Worm (Caenorhabditis elegans) whole organism, L4 larva: ENCODE results near the gene F35F11.2.

Source experiments
- F37D6.2 ChIP-seq: sonication (generic microtip); optimal IDR thresholded peaks from 2 replicates; lab custom pipeline; 2016; ENCODE audit warnings: mild to moderate bottlenecking, missing genetic modification characterization, missing compliant biosample characterization
- F44E2.7 ChIP-seq: fragments of 200-800 bp; sonication (Bioruptor generic); IDR thresholded peaks from 2 replicates; pipeline ENCODE4 v2.1.2; 2022; ENCODE audit warnings: missing genetic modification characterization, missing compliant biosample characterization
- F49E8.2 ChIP-seq: sonication (generic microtip); optimal IDR thresholded peaks from 2 replicates; lab custom pipeline; 2016; ENCODE audit warnings: missing compliant biosample characterization, mild to moderate bottlenecking, missing genetic modification characterization, borderline replicate concordance
- R02D3.7 ChIP-seq: fragments of 150-350 bp; sonication (generic microtip); optimal IDR thresholded peaks from 3 replicates; lab custom pipeline; 2014; ENCODE audit warnings: missing biosample characterization, missing genetic modification characterization
- Y105C5A.15 ChIP-seq: fragments of 200-800 bp; sonication (Bioruptor generic); IDR thresholded peaks from 2 replicates; pipeline ENCODE4 v1.3.6; 2022; ENCODE audit warnings: missing genetic modification characterization, missing compliant biosample characterization
- Y5F2A.4 ChIP-seq: fragments of 200-800 bp; sonication (Bioruptor generic); optimal IDR thresholded peaks from 2 replicates; lab custom pipeline; 2018; ENCODE audit warnings: mild to moderate bottlenecking, missing genetic modification characterization, missing compliant biosample characterization
- aha-1 ChIP-seq: fragments of 150-350 bp; peaks from one replicate; lab custom pipeline; 2014; ENCODE audit warnings: missing biosample characterization, missing genetic modification characterization
- aly-2 ChIP-seq: sonication (generic microtip); optimal IDR thresholded peaks from 2 replicates; lab custom pipeline; 2018; ENCODE audit warnings: missing biosample characterization, missing genetic modification characterization
- arid-1 ChIP-seq: fragments of 200-800 bp; sonication (Bioruptor generic); conservative IDR thresholded peaks from 2 replicates; pipeline ENCODE4 v1.3.6; 2022; ENCODE audit warnings: missing genetic modification reagents, missing genetic modification characterization, missing compliant biosample characterization
- attf-4 ChIP-seq: sonication (generic microtip); optimal IDR thresholded peaks from 3 replicates; lab custom pipeline; 2017; ENCODE audit warnings: missing biosample characterization, missing genetic modification characterization
- ceh-62 ChIP-seq: sonication (generic microtip); optimal IDR thresholded peaks from 2 replicates; lab custom pipeline; 2017; ENCODE audit warnings: missing biosample characterization, missing genetic modification characterization
- ctbp-1 ChIP-seq: fragments of 200-800 bp; sonication (Bioruptor generic); IDR thresholded peaks from 2 replicates; pipeline ENCODE4 v1.3.6; 2022; ENCODE audit warnings: missing genetic modification reagents, missing genetic modification characterization, missing compliant biosample characterization
- daf-16 ChIP-seq, 3 experiments: sonication (generic microtip); optimal IDR thresholded peaks; 2 replicates each; lab custom pipeline; 2016 to 2017; ENCODE audit warnings: missing genetic modification characterization in 3 of 3, missing genetic modification reagents in 3 of 3, mild to moderate bottlenecking in 2 of 3, missing compliant biosample characterization in 2 of 3, missing biosample characterization in 1 of 3, moderate library complexity in 1 of 3
- daf-19 ChIP-seq: fragments of 200-800 bp; sonication (Bioruptor generic); conservative IDR thresholded peaks from 2 replicates; pipeline ENCODE4 v1.3.6; 2022; ENCODE audit warnings: missing genetic modification characterization, missing compliant biosample characterization
- daf-8 ChIP-seq: fragments of 200-800 bp; sonication (Bioruptor generic); IDR thresholded peaks from 2 replicates; pipeline ENCODE4 v1.3.6; 2022; ENCODE audit warnings: missing genetic modification characterization, missing compliant biosample characterization
- dmd-6 ChIP-seq: fragments of 200-800 bp; sonication (Bioruptor generic); IDR thresholded peaks from 2 replicates; pipeline ENCODE4 v1.3.6; 2022; ENCODE audit warnings: missing genetic modification reagents, missing genetic modification characterization, missing compliant biosample characterization
- dmd-8 ChIP-seq: fragments of 200-800 bp; sonication (Bioruptor generic); IDR thresholded peaks from 2 replicates; pipeline ENCODE4 v1.3.6; 2022; ENCODE audit warnings: missing genetic modification characterization, missing compliant biosample characterization
- dmd-9 ChIP-seq: fragments of 200-800 bp; sonication (Bioruptor generic); IDR thresholded peaks from 2 replicates; pipeline ENCODE4 v1.3.6; 2022; ENCODE audit warnings: missing genetic modification reagents, missing genetic modification characterization, missing compliant biosample characterization
- dve-1 ChIP-seq: sonication (generic microtip); optimal IDR thresholded peaks from 2 replicates; lab custom pipeline; 2017; ENCODE audit warnings: antibody characterized with exemption, mild to moderate bottlenecking, missing genetic modification characterization, missing compliant biosample characterization; ENCODE audit not compliant: insufficient read depth
- fkh-10 ChIP-seq: fragments of 150-350 bp; optimal IDR thresholded peaks from 2 replicates; lab custom pipeline; 2014; ENCODE audit warnings: missing biosample characterization, missing genetic modification reagents, missing genetic modification characterization
- gei-8 ChIP-seq: fragments of 200-800 bp; sonication (Bioruptor generic); optimal IDR thresholded peaks from 2 replicates; lab custom pipeline; 2018; ENCODE audit warnings: mild to moderate bottlenecking, missing genetic modification characterization, missing compliant biosample characterization
- hif-1 ChIP-seq, 2 experiments: sonication (generic microtip); optimal IDR thresholded peaks; 2 replicates each; lab custom pipeline; 2016 to 2017; ENCODE audit warnings: missing compliant biosample characterization in 2 of 2, missing genetic modification characterization in 2 of 2, missing genetic modification reagents in 2 of 2, missing genotype in 2 of 2, mild to moderate bottlenecking in 1 of 2
- hlh-11 ChIP-seq: fragments of 200-800 bp; sonication (Bioruptor generic); optimal IDR thresholded peaks from 2 replicates; lab custom pipeline; 2018; ENCODE audit warnings: mild to moderate bottlenecking, missing genetic modification characterization, missing compliant biosample characterization
- jun-1 ChIP-seq: fragments of 150-350 bp; optimal IDR thresholded peaks from 2 replicates; lab custom pipeline; 2014; ENCODE audit warnings: missing biosample characterization, missing genetic modification reagents, missing genetic modification characterization
- lim-7 ChIP-seq: fragments of 200-800 bp; sonication (Bioruptor generic); IDR thresholded peaks from 2 replicates; pipeline ENCODE4 v1.3.6; 2022; ENCODE audit warnings: missing genetic modification characterization, missing compliant biosample characterization
- lin-38 ChIP-seq: fragments of 200-800 bp; sonication (Bioruptor generic); IDR thresholded peaks from 2 replicates; pipeline ENCODE4 v1.3.6; 2022; ENCODE audit warnings: missing genetic modification reagents, missing genetic modification characterization, missing compliant biosample characterization
- lin-39 ChIP-seq: fragments of 150-350 bp; optimal IDR thresholded peaks from 2 replicates; lab custom pipeline; 2014; ENCODE audit warnings: missing biosample characterization, missing genetic modification reagents, missing genetic modification characterization
- lsy-2 ChIP-seq, 2 experiments: fragments of 150-350 bp in 1 of 2; sonication (generic microtip) in 1 of 2; optimal IDR thresholded peaks; 2 replicates each; lab custom pipeline; 2014 to 2017; ENCODE audit warnings: missing biosample characterization in 2 of 2, missing genetic modification characterization in 2 of 2
- mdl-1 ChIP-seq, 2 experiments: fragments of 150-350 bp in 1 of 2; sonication (generic microtip) in 1 of 2; optimal IDR thresholded peaks; 2 replicates each; lab custom pipeline; 2014 to 2017; ENCODE audit warnings: missing biosample characterization in 2 of 2, missing genetic modification characterization in 2 of 2
- mdt-29 ChIP-seq: fragments of 200-800 bp; sonication (Bioruptor generic); IDR thresholded peaks from 2 replicates; pipeline ENCODE4 v1.3.6; 2022; ENCODE audit warnings: missing genetic modification reagents, missing genetic modification characterization, missing compliant biosample characterization
- mes-2 ChIP-seq: sonication (generic microtip); optimal IDR thresholded peaks from 2 replicates; lab custom pipeline; 2016; ENCODE audit warnings: missing genotype, mild to moderate bottlenecking, missing genetic modification characterization, missing compliant biosample characterization; ENCODE audit not compliant: poor library complexity, severe bottlenecking
- nhr-10 ChIP-seq: fragments of 150-350 bp; optimal IDR thresholded peaks from 2 replicates; lab custom pipeline; 2014; ENCODE audit warnings: missing biosample characterization, missing genetic modification characterization
- nhr-102 ChIP-seq: sonication (generic microtip); optimal IDR thresholded peaks from 2 replicates; lab custom pipeline; 2016; ENCODE audit warnings: mild to moderate bottlenecking, missing genetic modification characterization, moderate library complexity, missing compliant biosample characterization
- nhr-111 ChIP-seq: fragments of 200-800 bp; sonication (Bioruptor generic); optimal IDR thresholded peaks from 2 replicates; lab custom pipeline; 2018; ENCODE audit warnings: mild to moderate bottlenecking, missing genetic modification characterization, missing compliant biosample characterization
- nhr-237 ChIP-seq: sonication (generic microtip); optimal IDR thresholded peaks from 2 replicates; lab custom pipeline; 2017; ENCODE audit warnings: missing biosample characterization, missing genetic modification characterization
- nhr-28 ChIP-seq: fragments of 150-350 bp; optimal IDR thresholded peaks from 2 replicates; lab custom pipeline; 2014; ENCODE audit warnings: missing biosample characterization, missing genetic modification characterization
- nhr-42 ChIP-seq: fragments of 200-800 bp; sonication (Bioruptor generic); IDR thresholded peaks from 2 replicates; pipeline ENCODE4 v1.3.6; 2022; ENCODE audit warnings: missing genetic modification characterization, missing compliant biosample characterization
- nhr-48 ChIP-seq: sonication (generic microtip); optimal IDR thresholded peaks from 2 replicates; lab custom pipeline; 2016; ENCODE audit warnings: mild to moderate bottlenecking, missing genetic modification characterization, missing compliant biosample characterization
- nhr-77 ChIP-seq: fragments of 150-350 bp; optimal IDR thresholded peaks from 2 replicates; lab custom pipeline; 2014; ENCODE audit warnings: missing biosample characterization, missing genetic modification characterization
- pqm-1 ChIP-seq: sonication (generic microtip); optimal IDR thresholded peaks from 2 replicates; lab custom pipeline; 2017; ENCODE audit warnings: missing biosample characterization, missing genetic modification characterization
- unc-62 ChIP-seq, 3 experiments: fragments of 150-350 bp in 1 of 3; sonication (generic microtip); optimal IDR thresholded peaks in 2 of 3; peaks in 1 of 3; 1 replicate in 1 of 3; 2 replicates in 2 of 3; lab custom pipeline; 2014 to 2017; ENCODE audit warnings: missing biosample characterization in 3 of 3, missing genetic modification characterization in 3 of 3, missing genetic modification reagents in 3 of 3, missing genotype in 1 of 3
- zfp-2 ChIP-seq: sonication (generic microtip); optimal IDR thresholded peaks from 2 replicates; lab custom pipeline; 2016; ENCODE audit warnings: mild to moderate bottlenecking, missing genetic modification characterization, missing compliant biosample characterization
- zfp-3 ChIP-seq: fragments of 200-800 bp; sonication (Bioruptor generic); conservative IDR thresholded peaks from 2 replicates; pipeline ENCODE4 v1.3.6; 2022; ENCODE audit warnings: missing genetic modification reagents, missing genetic modification characterization, missing compliant biosample characterization
- ztf-7 ChIP-seq: fragments of 150-350 bp; optimal IDR thresholded peaks from 2 replicates; lab custom pipeline; 2014; ENCODE audit warnings: missing biosample characterization, missing genetic modification characterization

Gene F35F11.2

DNA sequence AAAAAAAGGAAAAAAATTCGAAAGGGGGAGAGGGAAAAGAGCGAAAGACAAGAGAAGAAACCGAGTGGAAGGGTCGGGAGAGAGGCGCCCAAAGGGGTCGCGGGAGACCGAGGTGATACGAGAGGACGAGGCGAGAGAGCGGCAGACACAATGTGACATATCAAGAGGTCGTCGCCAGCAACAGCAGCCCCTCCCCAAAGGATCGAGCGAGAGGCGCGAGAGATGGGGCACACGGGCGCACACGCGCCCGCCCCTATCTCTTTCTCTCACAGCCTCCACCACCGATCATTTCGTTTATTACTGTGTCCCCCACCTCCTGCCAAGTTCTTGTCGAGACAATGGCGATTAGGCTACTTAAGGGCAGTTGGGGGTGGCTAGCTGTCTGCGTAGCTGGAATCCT lies 11.9 kb upstream of the F35F11.2 start (continued):
- no peak for TF ChIP-seq nhr-77
- TF ChIP-seq R02D3.7 (tag; lab: Kevin White, UChicago), result no peak
- peak; percentile 59 for TF ChIP-seq lin-38 (GFP tag; lab: Robert Waterston, UW)
- 0 out of 2 replicates have a peak, but pooled peaks have one; percentile 34 for TF ChIP-seq nhr-42 (GFP tag; lab: Robert Waterston, UW)
- TF ChIP-seq nhr-48 (tag; lab: Kevin White, UChicago), result peak; percentile 63
- TF ChIP-seq arid-1 (GFP tag; lab: Robert Waterston, UW), result 0 out of 2 replicates have a peak, but pooled peaks have one; percentile 35
- TF ChIP-seq nhr-102 (tag; lab: Kevin White, UChicago), result peak; percentile 43
- no peak; the same call in 1 of the 2 replicates for TF ChIP-seq ctbp-1 (GFP tag; lab: Robert Waterston, UW)
- TF ChIP-seq lsy-2 (tag; optimal IDR thresholded peaks at IDR 0.05; lab: Kevin White, UChicago), result peak in 1 of 2 experiments; percentile 48
- no peak for TF ChIP-seq F37D6.2
- TF ChIP-seq zfp-2 (tag; lab: Kevin White, UChicago), result no peak
- no peak for TF ChIP-seq ceh-62
- no peak for TF ChIP-seq daf-8
- TF ChIP-seq aly-2 (tag; lab: Kevin White, UChicago), result no peak

DNA sequence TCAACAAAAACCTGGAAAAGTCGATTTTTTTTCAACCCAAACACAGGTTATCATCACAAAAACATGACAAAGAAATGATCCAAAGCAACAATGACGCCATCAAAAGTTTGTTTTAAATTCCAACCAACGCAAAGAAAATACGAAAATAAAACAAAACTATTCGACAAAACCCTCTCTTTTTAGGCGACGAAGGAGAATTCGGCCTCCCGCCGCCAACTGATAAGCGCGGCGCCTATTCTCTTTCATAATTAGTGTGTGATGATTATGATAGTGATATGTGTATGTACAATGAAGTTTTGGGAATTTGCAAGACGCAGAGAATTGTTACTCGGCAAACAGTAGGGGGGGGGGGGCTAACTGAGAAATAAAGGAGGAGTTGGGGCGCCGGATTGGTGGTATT lies 10.8 kb upstream of the F35F11.2 start:
- TF ChIP-seq nhr-28 (tag; lab: Kevin White, UChicago), result peak; percentile 59
- peak; percentile 57 for TF ChIP-seq dve-1 (tag; lab: Kevin White, UChicago)
- TF ChIP-seq hlh-11 (tag; lab: Kevin White, UChicago), result peak; percentile 65
- peak; percentile 26; the same call in 1 of the 2 replicates for TF ChIP-seq dmd-6 (GFP tag; lab: Robert Waterston, UW)
- TF ChIP-seq hif-1 (tag; optimal IDR thresholded peaks at IDR 0.05; lab: Kevin White, UChicago), result peak in 1 of 2 experiments; percentile 36
- TF ChIP-seq pqm-1 (tag; lab: Kevin White, UChicago), result peak; percentile 72
- TF ChIP-seq daf-16 (GFP tag; optimal IDR thresholded peaks at IDR 0.05; lab: Kevin White, UChicago), result no peak
- TF ChIP-seq daf-16 (tag; optimal IDR thresholded peaks at IDR 0.05; lab: Kevin White, UChicago), result peak; percentile 81
- no peak for TF ChIP-seq Y5F2A.4 (GFP tag; lab: Kevin White, UChicago)
- no peak for TF ChIP-seq dmd-8 (GFP tag; lab: Robert Waterston, UW)
- TF ChIP-seq mes-2, result peak; percentile 29
- no peak for TF ChIP-seq lim-7 (GFP tag; lab: Robert Waterston, UW)

DNA sequence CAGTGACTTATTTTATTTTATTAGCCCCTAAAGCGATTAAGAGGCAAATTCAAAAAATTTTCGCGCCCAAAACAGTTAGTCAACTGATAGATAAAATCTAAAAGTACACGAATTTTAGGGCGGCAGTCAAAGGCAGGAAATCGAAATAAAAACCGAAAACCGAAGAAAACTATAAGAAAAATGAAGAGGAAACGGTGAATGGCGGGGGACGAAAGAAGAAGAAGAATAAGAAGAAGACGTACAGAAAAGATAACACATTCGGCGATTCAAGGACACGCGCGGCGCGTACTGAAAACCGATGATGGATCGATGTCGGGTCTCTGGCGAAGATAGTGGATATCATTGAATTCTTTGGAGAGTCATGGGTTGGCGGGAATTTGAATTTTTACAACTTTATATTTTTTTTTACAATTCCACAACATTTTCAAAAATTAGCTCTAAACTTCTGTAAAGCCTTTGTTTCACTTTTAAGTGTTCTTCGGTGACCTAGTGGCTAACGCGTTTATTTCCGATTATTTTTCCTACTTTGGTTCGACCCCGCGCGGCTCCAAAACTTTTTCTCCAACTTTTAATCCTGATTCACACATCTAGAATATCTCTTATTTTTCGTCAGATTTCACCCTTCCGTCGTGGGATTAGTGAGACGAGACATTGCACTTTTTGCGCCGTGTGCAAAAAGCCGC lies 9.0 kb upstream of the F35F11.2 start:
- TF ChIP-seq nhr-102 (tag; lab: Kevin White, UChicago) (no peak), Y105C5A.15 (GFP tag; lab: Robert Waterston, UW) (no peak), daf-19 (no peak), lsy-2 (tag; optimal IDR thresholded peaks at IDR 0.05; lab: Kevin White, UChicago) (peak in 1 of 2 experiments; percentile 9), F49E8.2 (no peak), R02D3.7 (tag; lab: Kevin White, UChicago) (no peak), nhr-28 (tag; lab: Kevin White, UChicago) (peak; percentile 60), attf-4 (tag; lab: Kevin White, UChicago) (no peak), hlh-11 (tag; lab: Kevin White, UChicago) (peak; percentile 29), lin-39 (tag; lab: Kevin White, UChicago) (no peak), mdt-29 (no peak), dmd-9 (GFP tag; lab: Robert Waterston, UW) (no peak), nhr-111 (GFP tag; lab: Kevin White, UChicago) (no peak), unc-62 (GFP tag; optimal IDR thresholded peaks at IDR 0.05 in 1 of 2; lab: Kevin White, UChicago) (peak in 1 of 2 experiments; percentile 94), unc-62 (tag; optimal IDR thresholded peaks at IDR 0.05; lab: Kevin White, UChicago) (no peak), nhr-10 (tag; lab: Kevin White, UChicago) (no peak), aha-1 (tag; lab: Kevin White, UChicago) (peak; percentile 90), gei-8 (GFP tag; lab: Kevin White, UChicago) (no peak), ztf-7 (tag; lab: Kevin White, UChicago) (no peak), lim-7 (GFP tag; lab: Robert Waterston, UW) (no peak), daf-16 (GFP tag; optimal IDR thresholded peaks at IDR 0.05; lab: Kevin White, UChicago) (no peak), daf-16 (tag; optimal IDR thresholded peaks at IDR 0.05; lab: Kevin White, UChicago) (no peak), F44E2.7 (GFP tag; lab: Robert Waterston, UW) (no peak), jun-1 (tag; lab: Kevin White, UChicago) (no peak), mdl-1 (tag; optimal IDR thresholded peaks at IDR 0.05; lab: Kevin White, UChicago) (peak in 1 of 2 experiments; percentile 38), nhr-237 (tag; lab: Kevin White, UChicago) (no peak), zfp-3 (GFP tag; lab: Robert Waterston, UW) (no peak), nhr-48 (tag; lab: Kevin White, UChicago) (no peak), nhr-77 (no peak), fkh-10 (no peak)
